Fruit fly (Drosophila melanogaster): Measurements from ENCODE around the gene yem.
A peak's percentile ranks its signal among the peaks of the same experiment; 100 is the strongest.

yem gene

DNA sequence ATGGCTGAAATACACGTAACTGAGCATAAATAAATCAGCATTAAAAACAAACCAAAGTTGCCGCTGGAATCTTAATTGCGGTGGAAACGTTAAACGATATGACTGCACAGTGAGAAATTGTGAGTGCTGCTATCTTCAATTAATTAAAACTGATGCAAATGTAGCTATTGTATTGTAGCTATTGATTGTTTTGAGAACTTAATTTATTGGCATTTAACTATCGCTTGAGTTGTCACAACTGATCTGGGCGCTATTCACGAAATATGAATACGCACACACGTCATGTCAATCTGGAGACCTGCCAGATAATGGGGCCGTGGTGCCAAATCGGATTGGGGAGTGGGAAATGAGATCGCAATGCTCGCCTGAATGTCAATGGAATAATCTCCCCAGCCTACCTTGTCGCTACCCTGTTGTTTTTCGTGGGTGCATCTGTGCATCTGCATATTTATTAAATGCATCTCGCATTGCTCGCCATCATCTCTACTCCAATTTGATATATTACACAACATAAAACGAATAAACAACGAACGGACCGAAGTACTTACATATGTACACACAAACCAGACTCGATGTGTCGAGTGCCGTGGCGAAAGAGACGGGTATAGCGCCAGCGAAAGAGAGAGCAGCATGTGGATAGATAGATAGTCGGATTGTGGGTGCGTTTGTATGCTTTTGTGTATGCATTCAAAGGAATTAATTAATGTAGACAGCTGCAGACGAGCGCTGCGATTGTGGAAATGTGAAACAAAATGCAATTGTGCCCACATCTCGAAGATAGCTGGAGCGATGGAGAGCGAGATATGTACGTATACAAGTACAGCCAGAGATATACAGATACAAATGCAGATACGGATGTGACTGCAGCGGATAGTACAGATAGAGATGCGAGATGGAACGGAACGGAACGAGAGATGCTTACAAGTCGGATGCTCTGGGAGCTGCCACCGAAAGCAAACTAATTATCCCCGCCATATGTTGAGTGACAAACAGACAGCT, 38.9 kb downstream of the yem start (continued):
- TF ChIP-seq lola (GFP tag; optimal IDR thresholded peaks at IDR 0.05) (peak in 1 of 3 experiments; percentile 8), ro (GFP tag; IDR thresholded peaks at IDR 0.05) (no peak), CG13123 (GFP tag; optimal IDR thresholded peaks at IDR 0.05) (peak; percentile 38), CG13296 (GFP tag; optimal IDR thresholded peaks at IDR 0.05) (no peak), p53 (GFP tag; optimal IDR thresholded peaks at IDR 0.05) (no peak), CG10321 (GFP tag; IDR thresholded peaks at IDR 0.05) (peak; percentile 48; the same call in 1 of the 2 replicates), CG1233 (GFP tag; optimal IDR thresholded peaks at IDR 0.05) (no peak), crol (GFP tag; IDR thresholded peaks at IDR 0.05) (peak; percentile 29; the same call in 1 of the 2 replicates), CG5245 (GFP tag; optimal IDR thresholded peaks at IDR 0.05) (no peak), Gsc (GFP tag; IDR thresholded peaks at IDR 0.05) (no peak), Mes4 (GFP tag; optimal IDR thresholded peaks at IDR 0.05) (no peak), ci (GFP tag; IDR thresholded peaks at IDR 0.05) (peak; percentile 50; the same call in 2 of the 3 replicates), Opbp (GFP tag; IDR thresholded peaks at IDR 0.05; ENCODE audit: partially characterized antibody) (no peak), Pdp1 (GFP tag; optimal IDR thresholded peaks at IDR 0.05) (peak in 1 of 2 experiments; percentile 89), Taf1 (GFP tag; IDR thresholded peaks at IDR 0.05) (no peak), CG16779 (GFP tag; IDR thresholded peaks at IDR 0.05) (no peak), gt (GFP tag; IDR thresholded peaks at IDR 0.05) (no peak), CG3838 (GFP tag; optimal IDR thresholded peaks at IDR 0.05) (no peak), Trl (optimal IDR thresholded peaks at IDR 0.05) (no peak), Trl (GFP tag; optimal IDR thresholded peaks at IDR 0.05) (no peak), fru (optimal IDR thresholded peaks at IDR 0.05) (no peak), Side (GFP tag; optimal IDR thresholded peaks at IDR 0.05) (no peak), CG15696 (tag; optimal IDR thresholded peaks at IDR 0.05) (peak; percentile 6), jumu (GFP tag; optimal IDR thresholded peaks at IDR 0.05) (no peak), Lim3 (GFP tag; IDR thresholded peaks at IDR 0.05) (no peak), CG6765 (GFP tag; optimal IDR thresholded peaks at IDR 0.05) (no peak), cwo (GFP tag; optimal IDR thresholded peaks at IDR 0.05) (no peak), CG9797 (GFP tag; optimal IDR thresholded peaks at IDR 0.05) (no peak), tna (GFP tag; IDR thresholded peaks at IDR 0.05; ENCODE audit: partially characterized antibody) (no peak), CG8924 (tag; optimal IDR thresholded peaks at IDR 0.05) (peak; percentile 32), CG10654 (GFP tag; optimal IDR thresholded peaks at IDR 0.05) (no peak), CG18764 (GFP tag; optimal IDR thresholded peaks at IDR 0.05) (no peak), HmgD (GFP tag; optimal IDR thresholded peaks at IDR 0.05) (no peak), pfk (GFP tag; optimal IDR thresholded peaks at IDR 0.05) (peak; percentile 83), CG13424 (tag; optimal IDR thresholded peaks at IDR 0.05) (no peak), MESR4 (GFP tag; optimal IDR thresholded peaks at IDR 0.05) (no peak), zfh2 (GFP tag; optimal IDR thresholded peaks at IDR 0.05) (no peak), Ets97D (GFP tag; optimal IDR thresholded peaks at IDR 0.05) (no peak), sd (tag; optimal IDR thresholded peaks at IDR 0.05) (no peak), CG33213 (GFP tag; optimal IDR thresholded peaks at IDR 0.05) (no peak), Hmx (GFP tag; optimal IDR thresholded peaks at IDR 0.05) (no peak), H15 (GFP tag; IDR thresholded peaks at IDR 0.05) (no peak), CG12104 (GFP tag; optimal IDR thresholded peaks at IDR 0.05) (no peak), Eip74EF (GFP tag; optimal IDR thresholded peaks at IDR 0.05) (no peak), CG2116 (GFP tag; optimal IDR thresholded peaks at IDR 0.05) (no peak), CG11723 (GFP tag; optimal IDR thresholded peaks at IDR 0.05) (no peak), CG4707 (GFP tag; optimal IDR thresholded peaks at IDR 0.05) (peak; percentile 54), sob (GFP tag; IDR thresholded peaks at IDR 0.05) (no peak), CG4424 (GFP tag; optimal IDR thresholded peaks at IDR 0.05) (no peak)

All from whole organism, embryonic.